Worm (Caenorhabditis elegans) whole organism, L1 larva: Measurements from ENCODE around the gene mig-10.
A peak's percentile ranks its signal among the peaks of the same experiment; 100 is the strongest.

ENCODE experiments used
- C16A3.4 ChIP-seq: fragments of 150-350 bp; optimal IDR thresholded peaks from 2 replicates; lab custom pipeline; 2014; ENCODE audit warnings: missing biosample characterization, missing genetic modification characterization
- alr-1 ChIP-seq: fragments of 200-800 bp; sonication (Bioruptor generic); optimal IDR thresholded peaks from 2 replicates; lab custom pipeline; 2018; ENCODE audit warnings: borderline replicate concordance, mild to moderate bottlenecking, missing genetic modification characterization, missing compliant biosample characterization
- blmp-1 ChIP-seq: fragments of 150-350 bp; optimal IDR thresholded peaks from 2 replicates; lab custom pipeline; 2014; ENCODE audit warnings: missing biosample characterization, missing genetic modification characterization
- ceh-8 ChIP-seq: fragments of 200-800 bp; sonication (Bioruptor generic); optimal IDR thresholded peaks from 2 replicates; lab custom pipeline; 2018; ENCODE audit warnings: mild to moderate bottlenecking, missing genetic modification characterization, moderate library complexity, missing compliant biosample characterization
- ceh-90 ChIP-seq: sonication (generic microtip); optimal IDR thresholded peaks from 2 replicates; lab custom pipeline; 2016; ENCODE audit warnings: missing genetic modification characterization, missing compliant biosample characterization
- dsc-1 ChIP-seq: sonication (generic microtip); optimal IDR thresholded peaks from 2 replicates; lab custom pipeline; 2016; ENCODE audit warnings: mild to moderate bottlenecking, missing genetic modification characterization, missing compliant biosample characterization
- efl-1 ChIP-seq, 4 experiments: fragments of 150-350 bp; optimal IDR thresholded peaks in 3 of 4; peaks in 1 of 4; 1 replicate in 1 of 4; 2 replicates in 3 of 4; lab custom pipeline; 2014; ENCODE audit warnings: missing biosample characterization in 2 of 4, missing genetic modification characterization in 2 of 4, missing genetic modification reagents in 2 of 4
- egl-13 ChIP-seq: sonication (generic microtip); optimal IDR thresholded peaks from 2 replicates; lab custom pipeline; 2016; ENCODE audit warnings: missing genotype, missing genetic modification reagents, missing genetic modification characterization, missing compliant biosample characterization
- egl-27 ChIP-seq, 2 experiments: fragments of 150-350 bp in 1 of 2; sonication (generic microtip); optimal IDR thresholded peaks; 3 replicates each; lab custom pipeline; 2017 to 2018; ENCODE audit warnings: missing biosample characterization in 2 of 2, missing genetic modification characterization in 2 of 2, missing genetic modification reagents in 2 of 2
- elt-2 ChIP-seq: sonication (generic microtip); optimal IDR thresholded peaks from 2 replicates; lab custom pipeline; 2016; ENCODE audit warnings: missing genetic modification characterization, mild to moderate bottlenecking, inconsistent platforms, missing compliant biosample characterization, missing genetic modification reagents
- fkh-4 ChIP-seq: sonication (generic microtip); optimal IDR thresholded peaks from 2 replicates; lab custom pipeline; 2016; ENCODE audit warnings: missing compliant biosample characterization, missing genetic modification characterization, borderline replicate concordance
- fos-1 ChIP-seq: fragments of 150-350 bp; optimal IDR thresholded peaks from 2 replicates; lab custom pipeline; 2014; ENCODE audit warnings: missing biosample characterization, missing genetic modification characterization
- grh-1 ChIP-seq: fragments of 200-800 bp; sonication (Bioruptor generic); IDR thresholded peaks from 2 replicates; pipeline ENCODE4 v1.3.6; 2022; ENCODE audit warnings: missing genetic modification reagents, missing genetic modification characterization, missing compliant biosample characterization
- hlh-4 ChIP-seq: sonication (generic microtip); optimal IDR thresholded peaks from 2 replicates; lab custom pipeline; 2016; ENCODE audit warnings: mild to moderate bottlenecking, missing genetic modification characterization, missing compliant biosample characterization
- isw-1 ChIP-seq: fragments of 200-800 bp; sonication (Bioruptor generic); IDR thresholded peaks from 2 replicates; pipeline ENCODE4 v1.3.6; 2022; ENCODE audit warnings: missing genetic modification characterization, missing compliant biosample characterization
- lin-13 ChIP-seq: fragments of 150-350 bp; optimal IDR thresholded peaks from 2 replicates; lab custom pipeline; 2014; ENCODE audit warnings: missing biosample characterization, missing genetic modification reagents, missing genetic modification characterization
- lin-35 ChIP-seq, 2 experiments: fragments of 150-350 bp; optimal IDR thresholded peaks; 2 replicates each; lab custom pipeline; 2014; ENCODE audit warnings: missing biosample characterization in 2 of 2, missing genetic modification characterization in 2 of 2, missing genetic modification reagents in 2 of 2
- lin-39 ChIP-seq: fragments of 150-350 bp; optimal IDR thresholded peaks from 2 replicates; lab custom pipeline; 2014; ENCODE audit warnings: missing biosample characterization, missing genetic modification reagents, missing genetic modification characterization
- lsy-2 ChIP-seq, 2 experiments: fragments of 150-350 bp; optimal IDR thresholded peaks; 2 replicates each; lab custom pipeline; 2014; ENCODE audit warnings: missing biosample characterization in 2 of 2, missing genetic modification characterization in 2 of 2
- mab-9 ChIP-seq: fragments of 200-800 bp; sonication (Bioruptor generic); IDR thresholded peaks from 2 replicates; pipeline ENCODE4 v1.3.6; 2022; ENCODE audit warnings: missing genetic modification reagents, missing genetic modification characterization, missing compliant biosample characterization
- mef-2 ChIP-seq: fragments of 150-350 bp; optimal IDR thresholded peaks from 2 replicates; lab custom pipeline; 2014; ENCODE audit warnings: missing biosample characterization, missing genetic modification characterization
- mep-1 ChIP-seq: fragments of 150-350 bp; optimal IDR thresholded peaks from 2 replicates; lab custom pipeline; 2014; ENCODE audit warnings: missing biosample characterization, missing genetic modification characterization
- nhr-12 ChIP-seq: sonication (generic microtip); optimal IDR thresholded peaks from 2 replicates; lab custom pipeline; 2017; ENCODE audit warnings: missing biosample characterization, missing genetic modification characterization
- nhr-19 ChIP-seq: fragments of 200-800 bp; sonication (Bioruptor generic); conservative IDR thresholded peaks from 2 replicates; pipeline ENCODE4 v1.3.6; 2022; ENCODE audit warnings: missing genetic modification characterization, missing compliant biosample characterization
- nhr-237 ChIP-seq: fragments of 150-350 bp; optimal IDR thresholded peaks from 2 replicates; lab custom pipeline; 2014; ENCODE audit warnings: missing biosample characterization, missing genetic modification characterization
- nhr-28 ChIP-seq: fragments of 150-350 bp; optimal IDR thresholded peaks from 2 replicates; lab custom pipeline; 2014; ENCODE audit warnings: missing biosample characterization, missing genetic modification characterization
- nhr-47 ChIP-seq: sonication (generic microtip); optimal IDR thresholded peaks from 2 replicates; lab custom pipeline; 2016; ENCODE audit warnings: mild to moderate bottlenecking, missing genetic modification characterization, moderate library complexity, missing compliant biosample characterization
- nhr-71 ChIP-seq: sonication (generic microtip); optimal IDR thresholded peaks from 2 replicates; lab custom pipeline; 2016; ENCODE audit warnings: mild to moderate bottlenecking, missing genetic modification characterization, moderate library complexity, missing compliant biosample characterization
- nhr-84 ChIP-seq: sonication (generic microtip); optimal IDR thresholded peaks from 2 replicates; lab custom pipeline; 2017; ENCODE audit warnings: missing biosample characterization, missing genetic modification characterization
- pqm-1 ChIP-seq: sonication (generic microtip); optimal IDR thresholded peaks from 3 replicates; lab custom pipeline; 2017; ENCODE audit warnings: missing biosample characterization, missing genetic modification characterization
- rnt-1 ChIP-seq: sonication (generic microtip); optimal IDR thresholded peaks from 2 replicates; lab custom pipeline; 2016; ENCODE audit warnings: mild to moderate bottlenecking, missing genetic modification characterization, moderate library complexity, missing compliant biosample characterization
- skn-1 ChIP-seq: fragments of 150-350 bp; optimal IDR thresholded peaks from 2 replicates; lab custom pipeline; 2014; ENCODE audit warnings: missing biosample characterization, missing genetic modification characterization
- snu-23 ChIP-seq: sonication (generic microtip); optimal IDR thresholded peaks from 2 replicates; lab custom pipeline; 2016; ENCODE audit warnings: missing genetic modification characterization, missing compliant biosample characterization
- sup-37 ChIP-seq: fragments of 200-800 bp; sonication (Bioruptor generic); optimal IDR thresholded peaks from 2 replicates; lab custom pipeline; 2018; ENCODE audit warnings: mild to moderate bottlenecking, missing genetic modification characterization, missing compliant biosample characterization
- tlp-1 ChIP-seq: fragments of 150-350 bp; optimal IDR thresholded peaks from 2 replicates; lab custom pipeline; 2014; ENCODE audit warnings: missing biosample characterization, missing genetic modification characterization
- unc-130 ChIP-seq: fragments of 150-350 bp; optimal IDR thresholded peaks from 2 replicates; lab custom pipeline; 2017; ENCODE audit warnings: missing biosample characterization, missing genetic modification characterization, inconsistent platforms
- unc-30 ChIP-seq: sonication (generic microtip); optimal IDR thresholded peaks from 2 replicates; lab custom pipeline; 2017; ENCODE audit warnings: missing biosample characterization, missing genetic modification characterization
- unc-62 ChIP-seq: fragments of 150-350 bp; optimal IDR thresholded peaks from 2 replicates; lab custom pipeline; 2014; ENCODE audit warnings: missing biosample characterization, missing genetic modification reagents, missing genetic modification characterization
- vab-15 ChIP-seq: sonication (generic microtip); optimal IDR thresholded peaks from 2 replicates; lab custom pipeline; 2017; ENCODE audit warnings: missing genotype, mild to moderate bottlenecking, missing genetic modification characterization, missing compliant biosample characterization
- xbp-1 ChIP-seq: sonication (generic microtip); optimal IDR thresholded peaks from 2 replicates; lab custom pipeline; 2016; ENCODE audit warnings: missing genetic modification characterization, missing compliant biosample characterization
- ztf-11 ChIP-seq, 2 experiments: sonication (generic microtip); optimal IDR thresholded peaks; 2 replicates each; lab custom pipeline; 2016 to 2017; ENCODE audit warnings: missing genetic modification characterization in 2 of 2, missing biosample characterization in 1 of 2, missing compliant biosample characterization in 1 of 2

Gene mig-10

ce11 chrIII:8244052-8244451, 34.8 kb upstream of the mig-10 start, which contains the start of the genes pbs-6 and cids-1 (continued):
- TF ChIP-seq hlh-4 (tag; lab: Kevin White, UChicago) (no peak), ceh-8 (GFP tag; lab: Kevin White, UChicago) (no peak), ztf-11 (tag; optimal IDR thresholded peaks at IDR 0.05; lab: Kevin White, UChicago) (no peak), lin-13 (no peak), mab-9 (GFP tag; lab: Robert Waterston, UW) (no peak), lin-35 (GFP tag; optimal IDR thresholded peaks at IDR 0.05; lab: Kevin White, UChicago) (peak; percentile 25 to 50), unc-30 (tag; lab: Kevin White, UChicago) (no peak), lsy-2 (tag; optimal IDR thresholded peaks at IDR 0.05; lab: Kevin White, UChicago) (peak; percentile 22 to 64), lin-39 (tag; lab: Kevin White, UChicago) (no peak), nhr-47 (tag; lab: Kevin White, UChicago) (peak; percentile 0), egl-13 (tag; lab: Kevin White, UChicago) (no peak), unc-62 (GFP tag; lab: Kevin White, UChicago) (no peak), snu-23 (GFP tag; lab: Kevin White, UChicago) (peak; percentile 23), mep-1 (tag; lab: Kevin White, UChicago) (no peak), alr-1 (tag; lab: Kevin White, UChicago) (no peak), tlp-1 (tag; lab: Kevin White, UChicago) (no peak), ceh-90 (tag; lab: Kevin White, UChicago) (no peak), xbp-1 (no peak), fkh-4 (tag; lab: Kevin White, UChicago) (no peak), pqm-1 (tag; lab: Kevin White, UChicago) (no peak), elt-2 (tag; lab: Kevin White, UChicago) (no peak), grh-1 (GFP tag; lab: Robert Waterston, UW) (no peak), nhr-237 (tag; lab: Kevin White, UChicago) (no peak), efl-1 (optimal IDR thresholded peaks at IDR 0.05; lab: Kevin White, UChicago) (peak; percentile 42 to 56), efl-1 (GFP tag; optimal IDR thresholded peaks at IDR 0.05 in 1 of 2; lab: Kevin White, UChicago) (peak; percentile 44 to 72), mef-2 (tag; lab: Kevin White, UChicago) (no peak), skn-1 (tag; lab: Kevin White, UChicago) (peak; percentile 59), unc-130 (peak; percentile 29), nhr-19 (GFP tag; lab: Robert Waterston, UW) (no peak), nhr-12 (tag; lab: Kevin White, UChicago) (no peak), egl-27 (tag; optimal IDR thresholded peaks at IDR 0.05; lab: Kevin White, UChicago) (no peak), nhr-84 (tag; lab: Kevin White, UChicago) (no peak), nhr-28 (no peak), rnt-1 (tag; lab: Kevin White, UChicago) (no peak), C16A3.4 (tag; lab: Kevin White, UChicago) (no peak), sup-37 (no peak), vab-15 (tag; lab: Kevin White, UChicago) (no peak), nhr-71 (peak; percentile 24), dsc-1 (tag; lab: Kevin White, UChicago) (no peak)

ce11 chrIII:8245591-8245990, 33.3 kb upstream of the mig-10 start, which contains the start of gene C02F5.3:
Gene C02F5.3, plus strand, starts transcription at chrIII:8245891.
- no peak for TF ChIP-seq nhr-12 (tag; lab: Kevin White, UChicago)
- TF ChIP-seq blmp-1 (tag; lab: Kevin White, UChicago) = no peak
- TF ChIP-seq nhr-19 (GFP tag; lab: Robert Waterston, UW) = no peak
- TF ChIP-seq C16A3.4 (tag; lab: Kevin White, UChicago) = no peak
- TF ChIP-seq isw-1 (GFP tag; lab: Robert Waterston, UW) = no peak
- TF ChIP-seq fos-1 = no peak
